Fruit fly (Drosophila melanogaster) whole organism, embryonic: ENCODE measurements around the gene CG31904.

Experiments
- B-H2 ChIP-seq: fragments of 200-800 bp; sonication (Bioruptor generic); optimal IDR thresholded peaks from 2 replicates; lab custom pipeline; 2018; ENCODE audit warnings: missing biosample characterization, mild to moderate bottlenecking, missing genetic modification characterization
- C15 ChIP-seq: fragments of 200-800 bp; sonication (Bioruptor generic); IDR thresholded peaks from 3 replicates; pipeline ENCODE4 v1.3.6; 2022; ENCODE audit warnings: missing biosample characterization, missing genetic modification characterization
- CG10431 ChIP-seq: fragments of 200-800 bp; sonication (Bioruptor generic); optimal IDR thresholded peaks from 3 replicates; lab custom pipeline; 2018; ENCODE audit warnings: missing biosample characterization, mild to moderate bottlenecking, missing genetic modification characterization
- CG11247 ChIP-seq: fragments of 200-800 bp; sonication (Bioruptor generic); IDR thresholded peaks from 2 replicates; pipeline ENCODE4 v1.3.6; 2022; ENCODE audit warnings: missing biosample characterization, missing genetic modification characterization
- CG11456 ChIP-seq: fragments of 200-800 bp; sonication (Bioruptor generic); IDR thresholded peaks from 3 replicates; pipeline ENCODE4 v1.3.6; 2022; ENCODE audit warnings: missing biosample characterization, missing genetic modification characterization
- CG11696 ChIP-seq: fragments of 200-800 bp; sonication (Bioruptor generic); IDR thresholded peaks from 2 replicates; pipeline ENCODE4 v1.3.6; 2022; ENCODE audit warnings: missing biosample characterization, missing genetic modification characterization
- CG12155 ChIP-seq: fragments of 200-800 bp; sonication (Bioruptor generic); optimal IDR thresholded peaks from 3 replicates; lab custom pipeline; 2016; ENCODE audit warnings: missing biosample characterization, missing genetic modification characterization
- CG12219 ChIP-seq: fragments of 200-800 bp; sonication (Bioruptor generic); optimal IDR thresholded peaks from 3 replicates; lab custom pipeline; 2018; ENCODE audit warnings: missing biosample characterization, mild to moderate bottlenecking, missing genetic modification characterization
- CG14014 ChIP-seq: fragments of 200-800 bp; sonication (Bioruptor generic); IDR thresholded peaks from 2 replicates; pipeline ENCODE4 v1.3.6; 2022; ENCODE audit warnings: missing biosample characterization, missing genetic modification characterization
- CG15601 ChIP-seq: fragments of 200-800 bp; sonication (Bioruptor generic); optimal IDR thresholded peaks from 3 replicates; lab custom pipeline; 2019; ENCODE audit warnings: missing biosample characterization, mild to moderate bottlenecking, missing genetic modification characterization, moderate library complexity
- CG16815 ChIP-seq: fragments of 200-800 bp; sonication (Bioruptor generic); optimal IDR thresholded peaks from 3 replicates; lab custom pipeline; 2017; ENCODE audit warnings: missing biosample characterization, mild to moderate bottlenecking, missing genetic modification characterization
- CG1792 ChIP-seq: fragments of 200-800 bp; sonication (Bioruptor generic); optimal IDR thresholded peaks from 2 replicates; lab custom pipeline; 2016; ENCODE audit warnings: missing biosample characterization, missing genetic modification characterization
- CG18476 ChIP-seq: fragments of 200-800 bp; sonication (Bioruptor generic); optimal IDR thresholded peaks from 2 replicates; lab custom pipeline; 2016; ENCODE audit warnings: missing biosample characterization, mild to moderate bottlenecking, missing genetic modification characterization
- CG2120 ChIP-seq: fragments of 200-800 bp; sonication (Bioruptor generic); optimal IDR thresholded peaks from 3 replicates; lab custom pipeline; 2016; ENCODE audit warnings: missing biosample characterization, missing genetic modification characterization
- CG2875 ChIP-seq: fragments of 200-800 bp; sonication (Bioruptor generic); optimal IDR thresholded peaks from 2 replicates; lab custom pipeline; 2017; ENCODE audit warnings: missing biosample characterization, mild to moderate bottlenecking, missing genetic modification characterization, missing genetic modification reagents
- CG3065 ChIP-seq: fragments of 200-800 bp; sonication (Bioruptor generic); optimal IDR thresholded peaks from 2 replicates; lab custom pipeline; 2016; ENCODE audit warnings: missing biosample characterization, missing genetic modification characterization
- CG3838 ChIP-seq: fragments of 200-800 bp; sonication (Bioruptor generic); optimal IDR thresholded peaks from 3 replicates; lab custom pipeline; 2016; ENCODE audit warnings: missing biosample characterization, missing genetic modification characterization
- CG4360 ChIP-seq: fragments of 200-800 bp; sonication (Bioruptor generic); IDR thresholded peaks from 2 replicates; pipeline ENCODE4 v1.3.6; 2022; ENCODE audit warnings: missing biosample characterization, missing genetic modification characterization
- CG43689 ChIP-seq: fragments of 200-800 bp; sonication (Bioruptor generic); IDR thresholded peaks from 2 replicates; pipeline ENCODE4 v1.3.6; 2022; ENCODE audit warnings: missing biosample characterization, missing genetic modification characterization
- CG5245 ChIP-seq: fragments of 200-800 bp; sonication (Bioruptor generic); optimal IDR thresholded peaks from 3 replicates; lab custom pipeline; 2016; ENCODE audit warnings: missing biosample characterization, missing genetic modification characterization
- CG7271 ChIP-seq: fragments of 200-800 bp; sonication (Bioruptor generic); optimal IDR thresholded peaks from 2 replicates; lab custom pipeline; 2018; ENCODE audit warnings: missing biosample characterization, mild to moderate bottlenecking, missing genetic modification characterization, moderate library complexity
- CG7556 ChIP-seq: fragments of 200-800 bp; sonication (Bioruptor generic); optimal IDR thresholded peaks from 2 replicates; lab custom pipeline; 2017; ENCODE audit warnings: missing biosample characterization, mild to moderate bottlenecking, missing genetic modification characterization
- CG8388 ChIP-seq: fragments of 200-800 bp; sonication (Bioruptor generic); optimal IDR thresholded peaks from 2 replicates; lab custom pipeline; 2019; ENCODE audit warnings: missing biosample characterization, mild to moderate bottlenecking, missing genetic modification characterization, moderate library complexity
- CkIIα-i1 ChIP-seq: fragments of 200-800 bp; sonication (Bioruptor generic); IDR thresholded peaks from 2 replicates; pipeline ENCODE4 v1.3.6; 2022; ENCODE audit warnings: missing biosample characterization, missing genetic modification characterization
- D19B ChIP-seq: fragments of 200-800 bp; sonication (Bioruptor generic); optimal IDR thresholded peaks from 2 replicates; lab custom pipeline; 2017; ENCODE audit warnings: missing biosample characterization, mild to moderate bottlenecking, missing genetic modification characterization
- Dbx ChIP-seq: fragments of 200-800 bp; sonication (Bioruptor generic); IDR thresholded peaks from 3 replicates; pipeline ENCODE4 v1.3.6; 2022; ENCODE audit warnings: missing biosample characterization, missing genetic modification characterization
- GATAe ChIP-seq: fragments of 200-800 bp; sonication (Bioruptor generic); conservative IDR thresholded peaks from 2 replicates; pipeline ENCODE4 v1.3.6; 2022; ENCODE audit warnings: missing biosample characterization, missing genetic modification characterization
- Hr78 ChIP-seq, 2 experiments: fragments of 200-800 bp in 1 of 2; fragments of >200 bp in 1 of 2; sonication (Bioruptor generic) in 1 of 2; optimal IDR thresholded peaks; 2 replicates each; lab custom pipeline; 2017 to 2019; ENCODE audit warnings: missing biosample characterization in 2 of 2, missing genetic modification characterization in 2 of 2, mild to moderate bottlenecking in 1 of 2, moderate library complexity in 1 of 2
- Meics ChIP-seq: fragments of 200-800 bp; sonication (Bioruptor generic); optimal IDR thresholded peaks from 2 replicates; lab custom pipeline; 2017; ENCODE audit warnings: missing biosample characterization, mild to moderate bottlenecking, missing genetic modification characterization
- Nf-YB ChIP-seq: fragments of 200-800 bp; sonication (Bioruptor generic); optimal IDR thresholded peaks from 3 replicates; lab custom pipeline; 2019; ENCODE audit warnings: missing biosample characterization, mild to moderate bottlenecking, missing genetic modification characterization, moderate library complexity
- Optix ChIP-seq: fragments of 200-800 bp; sonication (Bioruptor generic); IDR thresholded peaks from 3 replicates; pipeline ENCODE4 v1.3.6; 2022; ENCODE audit warnings: missing biosample characterization, missing genetic modification characterization
- Sox102F ChIP-seq: fragments of 200-800 bp; sonication (Bioruptor generic); optimal IDR thresholded peaks from 2 replicates; lab custom pipeline; 2018; ENCODE audit warnings: missing biosample characterization, mild to moderate bottlenecking, missing genetic modification characterization, moderate library complexity
- bcd ChIP-seq: fragments of 200-800 bp; sonication (Bioruptor generic); optimal IDR thresholded peaks from 2 replicates; lab custom pipeline; 2017; ENCODE audit warnings: missing biosample characterization, mild to moderate bottlenecking, missing genetic modification characterization
- bowl ChIP-seq: fragments of 200-800 bp; sonication (Bioruptor generic); IDR thresholded peaks from 2 replicates; pipeline ENCODE4 v1.3.6; 2022; ENCODE audit warnings: missing biosample characterization, missing genetic modification characterization
- dysf ChIP-seq: fragments of 200-800 bp; sonication (Bioruptor generic); IDR thresholded peaks from 3 replicates; pipeline ENCODE4 v1.3.6; 2022; ENCODE audit warnings: missing biosample characterization, missing genetic modification characterization
- exex ChIP-seq: fragments of 200-800 bp; sonication (Bioruptor generic); optimal IDR thresholded peaks from 4 replicates; lab custom pipeline; 2018; ENCODE audit warnings: missing biosample characterization, mild to moderate bottlenecking, missing genetic modification characterization, moderate library complexity
- her ChIP-seq: fragments of 200-800 bp; sonication (Bioruptor generic); optimal IDR thresholded peaks from 2 replicates; lab custom pipeline; 2016; ENCODE audit warnings: missing biosample characterization, missing genetic modification characterization
- ind ChIP-seq: fragments of 200-800 bp; sonication (Bioruptor generic); optimal IDR thresholded peaks from 3 replicates; lab custom pipeline; 2016; ENCODE audit warnings: missing biosample characterization, missing genetic modification characterization
- lilli ChIP-seq: fragments of 200-800 bp; sonication (Bioruptor generic); optimal IDR thresholded peaks from 3 replicates; lab custom pipeline; 2016; ENCODE audit warnings: missing biosample characterization, missing genetic modification characterization
- lmd ChIP-seq: fragments of 200-800 bp; sonication (Bioruptor generic); IDR thresholded peaks from 2 replicates; pipeline ENCODE4 v1.3.6; 2022; ENCODE audit warnings: missing biosample characterization, missing genetic modification characterization
- mld ChIP-seq: fragments of 200-800 bp; sonication (Bioruptor generic); IDR thresholded peaks from 3 replicates; pipeline ENCODE4 v1.3.6; 2022; ENCODE audit warnings: missing biosample characterization, missing genetic modification characterization; ENCODE audit not compliant: partially characterized antibody
- nerfin-2 ChIP-seq: fragments of 200-800 bp; sonication (Bioruptor generic); IDR thresholded peaks from 2 replicates; pipeline ENCODE4 v1.3.6; 2022; ENCODE audit warnings: missing biosample characterization, missing genetic modification characterization; ENCODE audit not compliant: partially characterized antibody
- psq ChIP-seq: fragments of 200-800 bp; sonication (Bioruptor generic); optimal IDR thresholded peaks from 2 replicates; lab custom pipeline; 2017; ENCODE audit warnings: missing biosample characterization, missing genetic modification characterization
- row ChIP-seq: fragments of 200-800 bp; sonication (Bioruptor generic); IDR thresholded peaks from 3 replicates; pipeline ENCODE4 v1.3.6; 2022; ENCODE audit warnings: missing biosample characterization, missing genetic modification characterization
- run ChIP-seq: fragments of 200-800 bp; sonication (Bioruptor generic); optimal IDR thresholded peaks from 3 replicates; lab custom pipeline; 2018; ENCODE audit warnings: missing biosample characterization, mild to moderate bottlenecking, missing genetic modification characterization
- salm ChIP-seq: fragments of 200-800 bp; sonication (Bioruptor generic); optimal IDR thresholded peaks from 2 replicates; lab custom pipeline; 2018; ENCODE audit warnings: missing biosample characterization, mild to moderate bottlenecking, missing genetic modification characterization
- seq ChIP-seq: fragments of 200-800 bp; sonication (Bioruptor generic); IDR thresholded peaks from 2 replicates; pipeline ENCODE4 v1.3.6; 2022; ENCODE audit warnings: missing biosample characterization, missing genetic modification characterization
- sob ChIP-seq: fragments of 200-800 bp; sonication (Bioruptor generic); IDR thresholded peaks from 2 replicates; pipeline ENCODE4 v1.3.6; 2022; ENCODE audit warnings: missing biosample characterization, missing genetic modification characterization
- tio ChIP-seq: fragments of 200-800 bp; sonication (Bioruptor generic); optimal IDR thresholded peaks from 2 replicates; lab custom pipeline; 2017; ENCODE audit warnings: missing biosample characterization, missing genetic modification characterization, inconsistent platforms
- ttk ChIP-seq: fragments of 200-800 bp; sonication (Bioruptor generic); IDR thresholded peaks from 2 replicates; pipeline ENCODE4 v2.1.2; 2022; ENCODE audit warnings: missing biosample characterization, missing genetic modification characterization
- zen2 ChIP-seq: fragments of 200-800 bp; sonication (Bioruptor generic); IDR thresholded peaks from 3 replicates; pipeline ENCODE4 v1.3.6; 2022; ENCODE audit warnings: missing biosample characterization, missing genetic modification characterization; ENCODE audit not compliant: partially characterized antibody

Gene CG31904

DNA sequence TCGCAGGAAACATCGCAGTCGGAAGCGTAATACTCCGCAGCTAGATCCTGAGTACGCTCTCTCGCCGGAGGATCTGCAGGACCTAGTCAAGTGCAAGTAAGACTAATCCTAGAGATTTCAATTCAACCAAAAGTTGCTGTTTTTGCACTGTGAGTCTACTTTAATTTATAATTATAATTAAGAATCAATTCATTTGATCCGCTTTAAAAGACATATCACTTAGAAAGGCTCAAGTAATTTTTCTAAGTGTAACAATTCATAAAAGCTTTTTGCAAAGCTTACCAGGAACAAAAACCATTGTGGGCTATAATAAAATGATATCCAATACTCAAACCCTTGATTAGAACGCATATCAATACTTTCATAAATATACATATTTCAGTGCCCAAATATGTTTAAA is 18.2 kb upstream of the CG31904 start:
- TF ChIP-seq row (GFP tag; lab: Robert Waterston, UW) (no peak), CG7556 (GFP tag; lab: Kevin White, UChicago) (no peak), Dbx (GFP tag; lab: Robert Waterston, UW) (no peak), C15 (GFP tag; lab: Robert Waterston, UW) (no peak), CG3838 (no peak), CkIIα-i1 (GFP tag; lab: Robert Waterston, UW) (no peak), CG2120 (GFP tag; lab: Kevin White, UChicago) (peak; percentile 20), CG18476 (GFP tag; lab: Kevin White, UChicago) (no peak), CG4360 (no peak), ttk (GFP tag; lab: Robert Waterston, UW) (no peak), CG11696 (GFP tag; lab: Robert Waterston, UW) (0 out of 2 replicates have a peak, but pooled peaks have one; percentile 18), CG2875 (GFP tag; lab: Kevin White, UChicago) (no peak), run (tag; lab: Kevin White, UChicago) (no peak), tio (GFP tag; lab: Kevin White, UChicago) (peak; percentile 26), CG3065 (GFP tag; lab: Kevin White, UChicago) (no peak), Hr78 (GFP tag; optimal IDR thresholded peaks at IDR 0.05; lab: Kevin White, UChicago) (no peak), Meics (GFP tag; lab: Kevin White, UChicago) (peak; percentile 6), mld (GFP tag; lab: Robert Waterston, UW) (no peak), bowl (no peak), CG8388 (GFP tag; lab: Kevin White, UChicago) (no peak), seq (GFP tag; lab: Robert Waterston, UW) (0 out of 2 replicates have a peak, but pooled peaks have one; percentile 16), B-H2 (GFP tag; lab: Kevin White, UChicago) (no peak), CG12219 (GFP tag; lab: Kevin White, UChicago) (no peak), CG16815 (no peak), Nf-YB (GFP tag; lab: Kevin White, UChicago) (no peak), CG10431 (GFP tag; lab: Kevin White, UChicago) (no peak), CG15601 (tag; lab: Kevin White, UChicago) (no peak), ind (GFP tag; lab: Kevin White, UChicago) (peak; percentile 14), lmd (GFP tag; lab: Robert Waterston, UW) (peak; percentile 22; the same call in 1 of the 2 replicates), CG1792 (GFP tag; lab: Kevin White, UChicago) (no peak), CG14014 (GFP tag; lab: Robert Waterston, UW) (peak; percentile 37; the same call in 1 of the 2 replicates), CG7271 (tag; lab: Kevin White, UChicago) (no peak), CG12155 (no peak), D19B (GFP tag; lab: Kevin White, UChicago) (no peak), sob (GFP tag; lab: Robert Waterston, UW) (no peak), lilli (no peak), salm (tag; lab: Kevin White, UChicago) (no peak), dysf (GFP tag; lab: Robert Waterston, UW) (peak; percentile 50; the same call in 1 of the 3 replicates), Optix (GFP tag; lab: Robert Waterston, UW) (no peak), GATAe (GFP tag; lab: Robert Waterston, UW) (no peak), nerfin-2 (no peak), Sox102F (GFP tag; lab: Kevin White, UChicago) (peak; percentile 4), CG43689 (GFP tag; lab: Robert Waterston, UW) (0 out of 2 replicates have a peak, but pooled peaks have one; percentile 6), psq (no peak), CG5245 (no peak), zen2 (GFP tag; lab: Robert Waterston, UW) (no peak), her (GFP tag; lab: Kevin White, UChicago) (no peak), exex (no peak), CG11247 (GFP tag; lab: Robert Waterston, UW) (0 out of 2 replicates have a peak, but pooled peaks have one; percentile 17), CG11456 (GFP tag; lab: Robert Waterston, UW) (no peak), bcd (GFP tag; lab: Kevin White, UChicago) (no peak)
